Fruit fly (Drosophila melanogaster) whole organism, embryonic: ENCODE data around the gene Fbp2.
A peak's percentile ranks its signal among the peaks of the same experiment; 100 is the strongest.

Experiments
- Atf3 ChIP-seq: fragments of 200-800 bp; sonication (Bioruptor generic); optimal IDR thresholded peaks from 3 replicates; lab custom pipeline; 2016; ENCODE audit warnings: missing biosample characterization, missing genetic modification characterization
- Bgb ChIP-seq: fragments of 200-800 bp; sonication (Bioruptor generic); IDR thresholded peaks from 2 replicates; pipeline ENCODE4 v1.3.6; 2022; ENCODE audit warnings: missing biosample characterization, missing genetic modification characterization; ENCODE audit not compliant: partially characterized antibody
- CG10959 ChIP-seq: fragments of 200-800 bp; sonication (Bioruptor generic); IDR thresholded peaks from 2 replicates; pipeline ENCODE4 v1.3.6; 2022; ENCODE audit warnings: missing biosample characterization, missing genetic modification characterization
- CG11456 ChIP-seq: fragments of 200-800 bp; sonication (Bioruptor generic); IDR thresholded peaks from 3 replicates; pipeline ENCODE4 v1.3.6; 2022; ENCODE audit warnings: missing biosample characterization, missing genetic modification characterization
- CG12391 ChIP-seq: fragments of 200-800 bp; sonication (Bioruptor generic); optimal IDR thresholded peaks from 3 replicates; lab custom pipeline; 2018; ENCODE audit warnings: missing biosample characterization, mild to moderate bottlenecking, missing genetic modification characterization, moderate library complexity
- CG12942 ChIP-seq: fragments of 200-800 bp; sonication (Bioruptor generic); optimal IDR thresholded peaks from 3 replicates; lab custom pipeline; 2016; ENCODE audit warnings: missing biosample characterization, missing genetic modification characterization
- CG13123 ChIP-seq: fragments of 200-800 bp; sonication (Bioruptor generic); optimal IDR thresholded peaks from 2 replicates; lab custom pipeline; 2016; ENCODE audit warnings: missing biosample characterization, missing genetic modification characterization
- CG15479 ChIP-seq: fragments of 200-800 bp; sonication (Bioruptor generic); optimal IDR thresholded peaks from 3 replicates; lab custom pipeline; 2019; ENCODE audit warnings: missing biosample characterization, mild to moderate bottlenecking, missing genetic modification characterization, moderate library complexity
- CG15601 ChIP-seq: fragments of 200-800 bp; sonication (Bioruptor generic); optimal IDR thresholded peaks from 3 replicates; lab custom pipeline; 2019; ENCODE audit warnings: missing biosample characterization, mild to moderate bottlenecking, missing genetic modification characterization, moderate library complexity
- CG15696 ChIP-seq: fragments of 200-800 bp; sonication (Bioruptor generic); optimal IDR thresholded peaks from 2 replicates; lab custom pipeline; 2019; ENCODE audit warnings: missing biosample characterization, mild to moderate bottlenecking, missing genetic modification characterization, moderate library complexity
- CG2129 ChIP-seq: fragments of 200-800 bp; sonication (Bioruptor generic); IDR thresholded peaks from 2 replicates; pipeline ENCODE4 v1.3.6; 2022; ENCODE audit warnings: missing biosample characterization, missing genetic modification characterization; ENCODE audit not compliant: partially characterized antibody
- CG30431 ChIP-seq: fragments of 200-800 bp; sonication (Bioruptor generic); optimal IDR thresholded peaks from 2 replicates; lab custom pipeline; 2017; ENCODE audit warnings: missing biosample characterization, missing genetic modification characterization
- CG31388 ChIP-seq: fragments of 200-800 bp; sonication (Bioruptor generic); optimal IDR thresholded peaks from 2 replicates; lab custom pipeline; 2016; ENCODE audit warnings: missing biosample characterization, missing genetic modification characterization
- CG31441 ChIP-seq: fragments of 200-800 bp; sonication (Bioruptor generic); IDR thresholded peaks from 2 replicates; pipeline ENCODE4 v1.3.6; 2022; ENCODE audit warnings: missing biosample characterization, missing genetic modification characterization
- CG3281 ChIP-seq: fragments of 200-800 bp; sonication (Bioruptor generic); optimal IDR thresholded peaks from 3 replicates; lab custom pipeline; 2017; ENCODE audit warnings: missing biosample characterization, mild to moderate bottlenecking, missing genetic modification characterization
- CG4360 ChIP-seq: fragments of 200-800 bp; sonication (Bioruptor generic); IDR thresholded peaks from 2 replicates; pipeline ENCODE4 v1.3.6; 2022; ENCODE audit warnings: missing biosample characterization, missing genetic modification characterization
- CG43689 ChIP-seq: fragments of 200-800 bp; sonication (Bioruptor generic); IDR thresholded peaks from 2 replicates; pipeline ENCODE4 v1.3.6; 2022; ENCODE audit warnings: missing biosample characterization, missing genetic modification characterization
- CG4820 ChIP-seq: fragments of 200-800 bp; sonication (Bioruptor generic); optimal IDR thresholded peaks from 3 replicates; lab custom pipeline; 2016; ENCODE audit warnings: missing biosample characterization, missing genetic modification characterization
- CG5245 ChIP-seq: fragments of 200-800 bp; sonication (Bioruptor generic); optimal IDR thresholded peaks from 3 replicates; lab custom pipeline; 2016; ENCODE audit warnings: missing biosample characterization, missing genetic modification characterization
- CG5953 ChIP-seq: fragments of 200-800 bp; sonication (Bioruptor generic); IDR thresholded peaks from 2 replicates; pipeline ENCODE4 v1.3.6; 2022; ENCODE audit warnings: missing biosample characterization, missing genetic modification characterization
- CG7357 ChIP-seq: fragments of 200-800 bp; sonication (Bioruptor generic); IDR thresholded peaks from 3 replicates; pipeline ENCODE4 v1.3.6; 2022; ENCODE audit warnings: missing biosample characterization, missing genetic modification characterization
- CG9932 ChIP-seq: fragments of 200-800 bp; sonication (Bioruptor generic); IDR thresholded peaks from 2 replicates; pipeline ENCODE4 v1.3.6; 2022; ENCODE audit warnings: missing biosample characterization, missing genetic modification characterization
- CHES-1-like ChIP-seq: fragments of 200-800 bp; sonication (Bioruptor generic); optimal IDR thresholded peaks from 2 replicates; lab custom pipeline; 2016; ENCODE audit warnings: missing biosample characterization, missing genetic modification characterization
- CTCF ChIP-seq: fragments of 200-800 bp; sonication (Bioruptor generic); optimal IDR thresholded peaks from 2 replicates; lab custom pipeline; 2017; ENCODE audit warnings: missing biosample characterization, mild to moderate bottlenecking, missing genetic modification characterization, moderate library complexity
- D19B ChIP-seq: fragments of 200-800 bp; sonication (Bioruptor generic); optimal IDR thresholded peaks from 2 replicates; lab custom pipeline; 2017; ENCODE audit warnings: missing biosample characterization, mild to moderate bottlenecking, missing genetic modification characterization
- Dad ChIP-seq: fragments of 200-800 bp; sonication (Bioruptor generic); optimal IDR thresholded peaks from 3 replicates; lab custom pipeline; 2016; ENCODE audit warnings: missing biosample characterization, missing genetic modification characterization
- Dbx ChIP-seq: fragments of 200-800 bp; sonication (Bioruptor generic); IDR thresholded peaks from 3 replicates; pipeline ENCODE4 v1.3.6; 2022; ENCODE audit warnings: missing biosample characterization, missing genetic modification characterization
- Dref ChIP-seq: fragments of 200-800 bp; sonication (Bioruptor generic); IDR thresholded peaks from 2 replicates; pipeline ENCODE4 v1.3.6; 2022; ENCODE audit warnings: missing biosample characterization, missing genetic modification characterization
- Ets97D ChIP-seq: fragments of 200-800 bp; sonication (Bioruptor generic); optimal IDR thresholded peaks from 3 replicates; lab custom pipeline; 2016; ENCODE audit warnings: missing biosample characterization, missing genetic modification characterization
- Gug ChIP-seq: fragments of 200-800 bp; sonication (Bioruptor generic); IDR thresholded peaks from 4 replicates; pipeline ENCODE4 v1.3.6; 2022; ENCODE audit warnings: missing biosample characterization, missing genetic modification characterization
- MTF-1 ChIP-seq: fragments of 200-800 bp; sonication (Bioruptor generic); optimal IDR thresholded peaks from 2 replicates; lab custom pipeline; 2018; ENCODE audit warnings: missing biosample characterization, mild to moderate bottlenecking, missing genetic modification characterization, borderline replicate concordance
- NC2β ChIP-seq: fragments of 200-800 bp; sonication (Bioruptor generic); optimal IDR thresholded peaks from 2 replicates; lab custom pipeline; 2016; ENCODE audit warnings: missing biosample characterization, missing genetic modification characterization
- Nf-YC ChIP-seq: fragments of 200-800 bp; optimal IDR thresholded peaks from 3 replicates; lab custom pipeline; 2019; ENCODE audit warnings: missing biosample characterization, mild to moderate bottlenecking, missing genetic modification characterization, moderate library complexity
- Ravus ChIP-seq: fragments of 200-800 bp; sonication (Bioruptor generic); IDR thresholded peaks from 2 replicates; pipeline ENCODE4 v1.3.6; 2022; ENCODE audit warnings: missing biosample characterization, missing genetic modification characterization
- Taf1 ChIP-seq: fragments of 200-800 bp; sonication (Bioruptor generic); IDR thresholded peaks from 2 replicates; pipeline ENCODE4 v1.3.6; 2022; ENCODE audit warnings: missing biosample characterization, missing genetic modification characterization
- ase ChIP-seq: fragments of 200-800 bp; sonication (Bioruptor generic); IDR thresholded peaks from 3 replicates; pipeline ENCODE4 v1.3.6; 2022; ENCODE audit warnings: missing biosample characterization, missing genetic modification characterization
- cas ChIP-seq: fragments of 200-800 bp; sonication (Bioruptor generic); IDR thresholded peaks from 2 replicates; pipeline ENCODE4 v1.3.6; 2022; ENCODE audit warnings: missing biosample characterization, missing genetic modification characterization
- dmrt99B ChIP-seq: fragments of 200-800 bp; sonication (Bioruptor generic); optimal IDR thresholded peaks from 2 replicates; lab custom pipeline; 2018; ENCODE audit warnings: missing biosample characterization, mild to moderate bottlenecking, missing genetic modification characterization, moderate library complexity
- fd102C ChIP-seq: fragments of 200-800 bp; sonication (Bioruptor generic); optimal IDR thresholded peaks from 2 replicates; lab custom pipeline; 2018; ENCODE audit warnings: missing biosample characterization, mild to moderate bottlenecking, missing genetic modification characterization, moderate library complexity
- ftz-f1 ChIP-seq: fragments of 200-800 bp; sonication (Bioruptor generic); optimal IDR thresholded peaks from 2 replicates; lab custom pipeline; 2016; ENCODE audit warnings: missing biosample characterization, missing genetic modification characterization
- gsb-n ChIP-seq: fragments of 200-800 bp; sonication (Bioruptor generic); optimal IDR thresholded peaks from 3 replicates; lab custom pipeline; 2018; ENCODE audit warnings: missing biosample characterization, mild to moderate bottlenecking, missing genetic modification characterization
- kah ChIP-seq: fragments of 200-800 bp; sonication (Bioruptor generic); optimal IDR thresholded peaks from 2 replicates; lab custom pipeline; 2018; ENCODE audit warnings: missing biosample characterization, mild to moderate bottlenecking, missing genetic modification characterization
- maf-S ChIP-seq: fragments of 200-800 bp; sonication (Bioruptor generic); optimal IDR thresholded peaks from 2 replicates; lab custom pipeline; 2016; ENCODE audit warnings: missing biosample characterization, missing genetic modification characterization
- nerfin-1 ChIP-seq: fragments of 200-800 bp; sonication (Bioruptor generic); optimal IDR thresholded peaks from 3 replicates; lab custom pipeline; 2019; ENCODE audit warnings: missing biosample characterization, mild to moderate bottlenecking, missing genetic modification characterization, moderate library complexity
- oc ChIP-seq: fragments of 200-800 bp; sonication (Bioruptor generic); optimal IDR thresholded peaks from 2 replicates; lab custom pipeline; 2018; ENCODE audit warnings: missing biosample characterization, mild to moderate bottlenecking, missing genetic modification characterization, moderate library complexity
- sens-2 ChIP-seq: fragments of 200-800 bp; sonication (Bioruptor generic); IDR thresholded peaks from 2 replicates; pipeline ENCODE4 v1.3.6; 2022; ENCODE audit warnings: missing biosample characterization, missing genetic modification characterization
- so ChIP-seq: fragments of 200-800 bp; sonication (Bioruptor generic); IDR thresholded peaks from 3 replicates; pipeline ENCODE4 v1.3.6; 2022; ENCODE audit warnings: missing biosample characterization, missing genetic modification characterization
- stc ChIP-seq: fragments of 200-800 bp; sonication (Bioruptor generic); IDR thresholded peaks from 2 replicates; pipeline ENCODE4 v1.3.6; 2022; ENCODE audit warnings: missing biosample characterization, missing genetic modification characterization
- toy ChIP-seq: fragments of 200-800 bp; sonication (Bioruptor generic); IDR thresholded peaks from 2 replicates; pipeline ENCODE4 v1.3.6; 2022; ENCODE audit warnings: missing biosample characterization, missing genetic modification characterization
- trem ChIP-seq: fragments of 200-800 bp; optimal IDR thresholded peaks from 3 replicates; lab custom pipeline; 2019; ENCODE audit warnings: missing biosample characterization, mild to moderate bottlenecking, missing genetic modification characterization, moderate library complexity
- yki ChIP-seq: fragments of >200 bp; optimal IDR thresholded peaks from 3 replicates; lab custom pipeline; 2018

Gene Fbp2

dm6 chr2L:9388013-9388605, 38.5 kb upstream of the Fbp2 start (continued):
- peak; percentile 51 for TF ChIP-seq ftz-f1
- no peak for TF ChIP-seq trem (tag; lab: Kevin White, UChicago)
- TF ChIP-seq CG10959 = no peak
- TF ChIP-seq fd102C (GFP tag; lab: Kevin White, UChicago) = no peak
- TF ChIP-seq CG5953 = no peak
- TF ChIP-seq sens-2 (GFP tag; lab: Robert Waterston, UW) = no peak; the same call in 1 of the 2 replicates
- no peak for TF ChIP-seq Bgb (GFP tag; lab: Robert Waterston, UW)
- peak; percentile 93 for TF ChIP-seq CG9932 (GFP tag; lab: Robert Waterston, UW)
- no peak for TF ChIP-seq CTCF (GFP tag; lab: Kevin White, UChicago)
- no peak for TF ChIP-seq CG15601 (tag; lab: Kevin White, UChicago)
- TF ChIP-seq CG13123 (GFP tag; lab: Kevin White, UChicago) = no peak
- TF ChIP-seq CHES-1-like (GFP tag; lab: Kevin White, UChicago) = peak; percentile 87
- no peak for TF ChIP-seq yki (lab: Kevin White, UChicago)
- no peak for TF ChIP-seq CG31388 (GFP tag; lab: Kevin White, UChicago)
- TF ChIP-seq Dbx = peak; percentile 81
- peak; percentile 14 for TF ChIP-seq CG15696 (tag; lab: Kevin White, UChicago)
- peak; percentile 71 for TF ChIP-seq maf-S
- TF ChIP-seq D19B = peak; percentile 75
- no peak; the same call in 1 of the 2 replicates for TF ChIP-seq Ravus (GFP tag; lab: Robert Waterston, UW)
- peak; percentile 22 for TF ChIP-seq CG4820 (GFP tag; lab: Kevin White, UChicago)
- TF ChIP-seq Gug = peak; percentile 87; the same call in 3 of the 4 replicates
- peak; percentile 39; the same call in 1 of the 2 replicates for TF ChIP-seq stc (GFP tag; lab: Robert Waterston, UW)
- peak; percentile 32 for TF ChIP-seq CG15479 (GFP tag; lab: Kevin White, UChicago)
- TF ChIP-seq kah = no peak
- peak; percentile 35; the same call in 1 of the 2 replicates for TF ChIP-seq Dref
- peak; percentile 69 for TF ChIP-seq CG7357
- peak; percentile 59 for TF ChIP-seq CG12942 (GFP tag; lab: Kevin White, UChicago)
- TF ChIP-seq CG4360 (GFP tag; lab: Robert Waterston, UW) = no peak
- TF ChIP-seq oc (tag; lab: Kevin White, UChicago) = peak; percentile 23
- TF ChIP-seq CG5245 (GFP tag; lab: Kevin White, UChicago) = peak; percentile 15
- TF ChIP-seq nerfin-1 = no peak
- peak; percentile 66 for TF ChIP-seq dmrt99B (tag; lab: Kevin White, UChicago)
- TF ChIP-seq CG12391 = peak; percentile 35
- TF ChIP-seq NC2β = peak; percentile 29
- TF ChIP-seq CG30431 = peak; percentile 48
- 0 out of 2 replicates have a peak, but pooled peaks have one; percentile 35 for TF ChIP-seq toy (GFP tag; lab: Robert Waterston, UW)
- TF ChIP-seq so (GFP tag; lab: Robert Waterston, UW) = peak; percentile 76; the same call in 2 of the 3 replicates
- peak; percentile 38; the same call in 1 of the 2 replicates for TF ChIP-seq Taf1 (GFP tag; lab: Robert Waterston, UW)
- peak; percentile 27 for TF ChIP-seq Ets97D (GFP tag; lab: Kevin White, UChicago)
- no peak for TF ChIP-seq CG43689 (GFP tag; lab: Robert Waterston, UW)
- peak; percentile 71 for TF ChIP-seq CG3281 (GFP tag; lab: Kevin White, UChicago)
- 0 out of 2 replicates have a peak, but pooled peaks have one; percentile 19 for TF ChIP-seq CG31441 (GFP tag; lab: Robert Waterston, UW)
- TF ChIP-seq Nf-YC (tag; lab: Kevin White, UChicago) = no peak
- peak; percentile 55 for TF ChIP-seq Atf3 (GFP tag; lab: Kevin White, UChicago)
- peak; percentile 87 for TF ChIP-seq CG11456
- TF ChIP-seq ase (GFP tag; lab: Robert Waterston, UW) = 0 out of 3 replicates have a peak, but pooled peaks have one; percentile 27
- 0 out of 2 replicates have a peak, but pooled peaks have one; percentile 22 for TF ChIP-seq cas (GFP tag; lab: Robert Waterston, UW)
- no peak for TF ChIP-seq CG2129 (GFP tag; lab: Robert Waterston, UW)
- peak; percentile 42 for TF ChIP-seq Dad
- TF ChIP-seq gsb-n (tag; lab: Kevin White, UChicago) = no peak
- no peak for TF ChIP-seq MTF-1 (GFP tag; lab: Kevin White, UChicago)
